Fruit fly (Drosophila melanogaster) whole organism, embryonic: ENCODE measurements around the gene bmm.

ENCODE experiments used
- CG2889 ChIP-seq: fragments of 200-800 bp; sonication (Bioruptor generic); IDR thresholded peaks from 3 replicates; pipeline ENCODE4 v1.3.6; 2022; ENCODE audit warnings: missing biosample characterization, missing genetic modification characterization
- YL-1 ChIP-seq: fragments of 200-800 bp; sonication (Bioruptor generic); optimal IDR thresholded peaks from 3 replicates; lab custom pipeline; 2017; ENCODE audit warnings: missing biosample characterization, mild to moderate bottlenecking, missing genetic modification characterization
- crp ChIP-seq, 2 experiments: fragments of 200-800 bp; sonication (Bioruptor generic); optimal IDR thresholded peaks; 2 replicates in 1 of 2; 3 replicates in 1 of 2; lab custom pipeline; 2017; ENCODE audit warnings: missing biosample characterization in 2 of 2, missing genetic modification characterization in 2 of 2, mild to moderate bottlenecking in 1 of 2, moderate library complexity in 1 of 2

DNA sequence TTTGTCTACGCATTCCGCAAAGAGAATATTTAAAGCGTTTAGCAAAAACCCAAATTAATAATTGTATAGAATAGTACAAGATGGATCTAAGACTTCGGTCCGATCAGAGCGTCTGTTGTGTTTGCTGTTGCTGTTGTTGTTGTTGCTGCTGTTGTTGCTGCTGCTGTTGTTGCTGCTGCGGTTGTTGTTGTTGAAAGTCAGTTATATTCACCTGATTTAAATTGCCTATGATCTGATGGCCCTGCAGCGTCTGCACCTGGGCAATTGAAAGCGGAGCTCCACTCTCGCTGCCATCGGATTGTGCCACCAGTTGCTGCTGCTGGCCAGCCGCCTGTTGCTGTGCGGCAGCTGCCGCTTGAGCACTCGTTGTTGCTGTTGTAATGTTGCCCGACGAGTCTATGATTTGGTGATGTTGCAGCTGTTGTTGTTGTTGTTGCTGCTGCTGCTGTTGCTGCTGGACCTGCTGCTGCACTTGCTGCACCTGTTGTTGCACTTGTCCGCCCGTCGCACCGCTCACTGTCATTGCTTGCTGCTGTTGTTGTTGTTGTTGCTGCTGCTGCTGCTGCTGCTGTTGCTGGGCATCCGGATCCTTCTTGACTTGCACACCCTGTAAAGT is 35.0 kb downstream of the bmm start:
- TF ChIP-seq crp (GFP tag; optimal IDR thresholded peaks at IDR 0.05; lab: Kevin White, UChicago) (no peak), CG2889 (GFP tag; lab: Robert Waterston, UW) (no peak), YL-1 (GFP tag; lab: Kevin White, UChicago) (no peak)
